Fruit fly (Drosophila melanogaster): Measurements from ENCODE around the gene CG7512.

The CG7512 gene

DNA sequence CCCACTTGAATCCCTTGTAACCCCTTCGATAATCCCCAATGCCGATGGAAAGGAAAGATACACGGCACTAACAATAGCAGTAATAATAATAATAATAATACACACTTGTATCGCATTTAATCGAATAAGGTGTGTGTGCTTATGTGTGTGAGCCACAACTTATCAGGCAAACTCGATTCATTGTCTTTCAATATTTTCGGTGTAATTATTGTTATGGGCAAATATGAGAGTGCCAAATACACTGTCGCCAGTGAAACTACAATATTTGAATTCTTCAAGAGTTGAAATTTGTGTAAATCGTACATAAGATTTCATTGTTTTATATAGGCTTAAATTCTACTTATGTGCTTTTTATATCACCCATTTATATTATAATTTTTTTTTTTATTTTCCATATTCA is 2.7 kb downstream of the CG7512 start:
- TF ChIP-seq EcR (GFP tag; optimal IDR thresholded peaks at IDR 0.05) (no peak), Ets98B (GFP tag; IDR thresholded peaks at IDR 0.05) (no peak), Pif1A (GFP tag; optimal IDR thresholded peaks at IDR 0.05) (no peak), CG10348 (GFP tag; IDR thresholded peaks at IDR 0.05) (no peak), Pif1B (GFP tag; optimal IDR thresholded peaks at IDR 0.05) (no peak), CG8301 (tag; optimal IDR thresholded peaks at IDR 0.05) (no peak), CG12605 (GFP tag; IDR thresholded peaks at IDR 0.05) (no peak), CG14655 (GFP tag; optimal IDR thresholded peaks at IDR 0.05) (no peak), CG17806 (tag; optimal IDR thresholded peaks at IDR 0.05) (no peak), fd96Ca (GFP tag; IDR thresholded peaks at IDR 0.05) (no peak), CG9948 (tag; optimal IDR thresholded peaks at IDR 0.05) (no peak), D1 (tag; optimal IDR thresholded peaks at IDR 0.05) (no peak), Snoo (tag; optimal IDR thresholded peaks at IDR 0.05) (no peak), CG8159 (tag; optimal IDR thresholded peaks at IDR 0.05) (no peak), CG4496 (GFP tag; IDR thresholded peaks at IDR 0.05) (no peak)

DNA sequence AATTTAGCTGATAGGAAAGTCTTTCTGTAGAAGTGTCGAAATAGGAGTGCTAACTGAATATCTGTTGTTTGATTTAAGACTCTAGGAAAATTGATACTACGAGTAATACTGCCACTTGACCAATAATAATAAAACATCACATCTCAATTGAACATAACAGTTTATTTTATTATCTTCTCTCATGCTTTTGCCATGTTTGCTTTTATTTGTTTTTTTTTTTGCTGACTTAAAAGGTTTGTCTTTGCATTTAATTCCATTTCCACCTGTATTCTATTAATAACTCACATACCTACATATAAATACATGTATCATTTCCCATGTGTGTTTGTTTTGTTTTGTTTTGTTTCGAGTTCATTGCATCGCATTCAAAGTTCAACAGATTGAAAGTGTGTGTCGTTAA is 9.1 kb downstream of the CG7512 start, which contains the start of the genes CG11714 and Fuca:
Gene CG11714, minus strand, starts transcription at position 101 of the 400 bp plus-strand sequence.
Gene Fuca, minus strand, starts transcription at position 101 of the 400 bp plus-strand sequence.
- no peak for TF ChIP-seq CG12605 (GFP tag; IDR thresholded peaks at IDR 0.05)
- no peak for TF ChIP-seq CG13204 (GFP tag; optimal IDR thresholded peaks at IDR 0.05)
- TF ChIP-seq EcR (GFP tag; optimal IDR thresholded peaks at IDR 0.05) = no peak
- TF ChIP-seq CG8159 (tag; optimal IDR thresholded peaks at IDR 0.05) = no peak
- TF ChIP-seq CG10348 (GFP tag; IDR thresholded peaks at IDR 0.05) = no peak
- TF ChIP-seq CG8301 (tag; optimal IDR thresholded peaks at IDR 0.05) = no peak
- TF ChIP-seq CG34367 (tag; optimal IDR thresholded peaks at IDR 0.05) = no peak
- no peak for TF ChIP-seq CG32121 (GFP tag; IDR thresholded peaks at IDR 0.05)
- TF ChIP-seq Snoo (tag; optimal IDR thresholded peaks at IDR 0.05) = no peak
- TF ChIP-seq CG15710 (tag; optimal IDR thresholded peaks at IDR 0.05) = no peak
- no peak for TF ChIP-seq CG14655 (GFP tag; optimal IDR thresholded peaks at IDR 0.05)
- TF ChIP-seq Pif1B (GFP tag; optimal IDR thresholded peaks at IDR 0.05) = no peak
- no peak for TF ChIP-seq Ets98B (GFP tag; IDR thresholded peaks at IDR 0.05)
- no peak for TF ChIP-seq CG17806 (tag; optimal IDR thresholded peaks at IDR 0.05)

DNA sequence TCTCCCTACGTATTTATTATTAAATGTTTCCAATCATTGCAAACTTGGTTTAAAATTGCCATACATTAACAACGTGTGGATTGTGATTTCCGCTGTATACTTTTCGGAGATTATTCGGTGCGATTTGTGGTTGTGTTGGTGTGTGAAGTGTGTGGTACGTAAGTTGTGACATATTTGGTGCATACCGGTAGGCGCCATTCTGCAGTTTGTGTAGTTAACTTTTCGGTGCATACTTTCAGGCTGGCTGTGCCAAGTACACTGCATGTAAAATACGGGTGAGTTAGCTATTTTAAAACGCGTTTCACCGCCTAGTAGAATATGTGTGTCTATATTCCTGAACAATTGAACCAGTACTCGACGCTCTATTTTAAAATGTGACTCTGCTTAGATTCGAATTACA is 9.8 kb downstream of the CG7512 start:
- TF ChIP-seq D1 (tag; optimal IDR thresholded peaks at IDR 0.05) (no peak), Ets98B (GFP tag; IDR thresholded peaks at IDR 0.05) (no peak), CG13204 (GFP tag; optimal IDR thresholded peaks at IDR 0.05) (no peak), CG10348 (GFP tag; IDR thresholded peaks at IDR 0.05) (no peak), CG14655 (GFP tag; optimal IDR thresholded peaks at IDR 0.05) (no peak), fd96Ca (GFP tag; IDR thresholded peaks at IDR 0.05) (no peak), CG8301 (tag; optimal IDR thresholded peaks at IDR 0.05) (no peak), CG8159 (tag; optimal IDR thresholded peaks at IDR 0.05) (no peak), EcR (GFP tag; optimal IDR thresholded peaks at IDR 0.05) (no peak), rn (GFP tag; IDR thresholded peaks at IDR 0.05) (no peak), CG12605 (GFP tag; IDR thresholded peaks at IDR 0.05) (no peak), Snoo (tag; optimal IDR thresholded peaks at IDR 0.05) (no peak), CG4496 (GFP tag; IDR thresholded peaks at IDR 0.05) (no peak), Pif1A (GFP tag; optimal IDR thresholded peaks at IDR 0.05) (no peak), CG15710 (tag; optimal IDR thresholded peaks at IDR 0.05) (no peak), CG32121 (GFP tag; IDR thresholded peaks at IDR 0.05) (no peak), gl (tag; optimal IDR thresholded peaks at IDR 0.05) (no peak), CG9948 (tag; optimal IDR thresholded peaks at IDR 0.05) (no peak)

DNA sequence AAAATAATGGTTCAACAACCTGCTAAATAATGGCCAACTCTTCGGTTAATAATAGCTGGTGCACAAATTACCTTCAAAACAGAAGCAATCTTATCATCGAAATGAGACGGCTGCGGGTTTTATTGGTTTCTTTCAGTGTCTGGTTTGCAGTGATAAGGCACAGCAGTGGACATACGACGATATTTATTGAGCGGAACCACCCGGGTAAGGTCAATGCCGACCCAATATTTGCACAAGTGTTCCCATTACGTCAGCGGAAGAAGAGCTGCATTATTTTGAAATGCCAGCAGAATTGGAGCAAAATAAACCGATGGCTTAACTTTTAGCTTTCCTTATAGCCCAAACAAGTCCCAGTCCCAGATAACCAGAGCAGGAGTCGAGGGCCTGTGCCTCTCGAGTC is 12.3 kb downstream of the CG7512 start:
- TF ChIP-seq CG34367 (tag; optimal IDR thresholded peaks at IDR 0.05) (no peak), CG8159 (tag; optimal IDR thresholded peaks at IDR 0.05) (no peak), CG17806 (tag; optimal IDR thresholded peaks at IDR 0.05) (no peak), EcR (GFP tag; optimal IDR thresholded peaks at IDR 0.05) (peak; percentile 27), fd96Ca (GFP tag; IDR thresholded peaks at IDR 0.05) (no peak), CG13204 (GFP tag; optimal IDR thresholded peaks at IDR 0.05) (no peak)

DNA sequence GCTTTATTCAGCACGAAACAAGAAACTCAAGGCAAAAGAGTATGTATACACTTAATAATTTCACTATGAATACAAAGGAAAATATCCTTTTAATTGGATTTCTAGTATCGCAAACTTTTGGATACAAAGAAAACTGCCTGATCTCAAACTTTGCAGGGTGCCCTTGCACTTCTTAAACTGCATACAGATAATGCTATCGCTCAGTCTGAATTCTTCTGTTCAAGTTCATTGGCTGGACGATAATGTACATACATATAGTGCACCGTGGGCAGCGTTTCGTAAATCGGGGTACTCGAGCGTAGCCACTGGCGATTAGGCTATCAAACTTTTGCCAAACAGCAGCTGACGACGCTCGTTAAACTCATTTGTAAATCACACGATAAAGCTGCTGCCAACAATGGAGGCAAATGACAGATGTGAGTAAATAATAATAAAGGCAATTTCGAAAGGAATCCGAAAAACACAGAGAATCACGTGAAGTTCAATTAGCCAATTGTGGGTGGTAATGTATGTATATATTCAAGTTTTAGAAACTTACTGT is 13.2 kb downstream of the CG7512 start:
- TF ChIP-seq Snoo (tag; optimal IDR thresholded peaks at IDR 0.05) = no peak
- TF ChIP-seq EcR (GFP tag; optimal IDR thresholded peaks at IDR 0.05) = peak; percentile 51

DNA sequence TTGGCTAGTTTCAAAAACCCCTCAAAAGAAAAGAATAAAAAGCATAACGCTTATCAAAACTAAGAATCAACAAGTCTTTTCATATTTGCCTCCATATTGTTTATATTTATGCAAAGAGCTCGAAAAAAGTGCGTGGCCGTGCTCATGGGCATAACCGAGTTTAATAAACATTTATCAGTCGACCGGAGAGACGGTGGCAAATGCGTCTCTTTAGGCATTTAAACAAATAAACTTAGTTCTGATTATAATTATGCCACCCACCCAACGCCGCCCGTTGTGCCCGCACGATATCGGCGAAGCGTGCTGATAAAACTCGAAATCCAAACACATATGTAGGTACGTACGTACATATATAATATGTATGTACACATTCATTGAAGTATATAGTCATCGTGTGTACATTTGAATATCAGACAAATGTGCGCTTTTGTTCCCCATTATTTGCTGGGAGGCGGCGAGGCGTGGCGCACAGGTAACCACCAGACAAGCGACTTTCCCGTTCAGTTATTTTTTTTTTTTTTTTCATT is 15.0 kb downstream of the CG7512 start:
- TF ChIP-seq CG15710 (tag; optimal IDR thresholded peaks at IDR 0.05) (no peak), CG13204 (GFP tag; optimal IDR thresholded peaks at IDR 0.05) (no peak), rn (GFP tag; IDR thresholded peaks at IDR 0.05) (no peak), gl (tag; optimal IDR thresholded peaks at IDR 0.05) (no peak), Ets98B (GFP tag; IDR thresholded peaks at IDR 0.05) (no peak), D1 (tag; optimal IDR thresholded peaks at IDR 0.05) (no peak), EcR (GFP tag; optimal IDR thresholded peaks at IDR 0.05) (no peak), CG10348 (GFP tag; IDR thresholded peaks at IDR 0.05) (no peak)

DNA sequence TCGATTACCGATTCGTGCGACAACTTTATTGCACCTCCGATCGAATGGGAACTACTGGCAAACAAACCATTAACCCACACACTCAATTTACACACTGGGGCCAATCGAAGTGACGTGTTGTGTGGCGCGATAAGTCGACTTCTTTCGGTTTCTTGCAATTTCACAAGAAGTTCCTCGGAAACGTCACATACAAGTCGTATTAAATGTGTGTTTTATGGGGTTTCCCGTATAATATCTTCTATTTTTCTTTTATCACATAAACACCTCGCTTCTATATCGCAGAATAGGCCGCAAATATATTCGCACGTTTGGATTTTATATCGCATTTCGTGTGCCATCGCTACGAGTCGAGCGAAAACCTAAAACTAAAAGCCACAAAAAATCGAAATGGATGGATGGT is 16.2 kb downstream of the CG7512 start:
- TF ChIP-seq Snoo (tag; optimal IDR thresholded peaks at IDR 0.05) (no peak), EcR (GFP tag; optimal IDR thresholded peaks at IDR 0.05) (no peak), CG12605 (GFP tag; IDR thresholded peaks at IDR 0.05) (no peak), D1 (tag; optimal IDR thresholded peaks at IDR 0.05) (no peak)

All from whole organism, pupa.